Fruit fly (Drosophila melanogaster): Measurements from ENCODE around the gene CG14506.

CG14506 gene

DNA sequence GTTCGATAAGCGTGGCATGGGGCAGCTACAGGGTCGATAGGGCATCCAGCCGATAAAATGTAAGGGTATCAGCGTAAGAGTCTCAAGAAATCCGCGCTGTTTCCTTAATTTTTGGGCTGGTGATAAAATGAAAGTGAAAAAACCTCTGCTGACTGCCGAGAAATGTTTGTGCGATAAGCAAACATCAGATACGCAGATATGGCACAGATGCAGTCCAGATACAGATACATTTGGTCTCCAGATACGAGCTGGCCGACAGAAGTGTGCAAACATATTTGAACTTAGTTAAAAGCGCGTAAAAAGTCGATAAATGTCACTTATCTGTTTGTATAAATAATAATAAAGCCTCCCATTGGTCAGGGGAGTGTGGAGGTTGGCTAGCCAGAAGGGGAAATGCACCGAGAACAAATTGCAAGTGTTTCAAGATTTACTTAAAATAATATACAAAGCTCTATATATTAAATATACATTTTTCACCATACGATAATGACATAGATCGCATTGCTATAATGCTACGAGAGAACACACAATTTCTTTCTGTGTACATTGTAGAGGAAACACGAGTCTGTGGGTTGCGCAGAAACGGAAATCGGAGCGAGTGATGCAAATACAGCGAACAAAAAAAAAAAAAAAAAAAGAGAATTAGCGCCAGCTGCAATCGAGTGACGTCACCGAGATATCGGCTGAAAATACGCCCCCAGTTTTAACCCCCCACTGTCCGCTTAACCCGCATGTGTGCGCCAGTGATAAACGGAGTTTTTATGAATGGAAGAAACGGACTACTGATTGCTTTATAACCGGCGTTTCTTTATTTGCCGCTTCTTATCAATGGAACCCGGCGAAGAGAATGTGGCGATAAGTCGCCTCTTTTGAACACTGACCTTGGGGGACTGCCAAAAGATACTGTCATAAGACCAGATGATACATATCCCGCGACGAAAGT is 6.1 kb downstream of the CG14506 start:
- TF ChIP-seq CG17801 (GFP tag; optimal IDR thresholded peaks at IDR 0.05; ENCODE audit: partially characterized antibody): no peak

DNA sequence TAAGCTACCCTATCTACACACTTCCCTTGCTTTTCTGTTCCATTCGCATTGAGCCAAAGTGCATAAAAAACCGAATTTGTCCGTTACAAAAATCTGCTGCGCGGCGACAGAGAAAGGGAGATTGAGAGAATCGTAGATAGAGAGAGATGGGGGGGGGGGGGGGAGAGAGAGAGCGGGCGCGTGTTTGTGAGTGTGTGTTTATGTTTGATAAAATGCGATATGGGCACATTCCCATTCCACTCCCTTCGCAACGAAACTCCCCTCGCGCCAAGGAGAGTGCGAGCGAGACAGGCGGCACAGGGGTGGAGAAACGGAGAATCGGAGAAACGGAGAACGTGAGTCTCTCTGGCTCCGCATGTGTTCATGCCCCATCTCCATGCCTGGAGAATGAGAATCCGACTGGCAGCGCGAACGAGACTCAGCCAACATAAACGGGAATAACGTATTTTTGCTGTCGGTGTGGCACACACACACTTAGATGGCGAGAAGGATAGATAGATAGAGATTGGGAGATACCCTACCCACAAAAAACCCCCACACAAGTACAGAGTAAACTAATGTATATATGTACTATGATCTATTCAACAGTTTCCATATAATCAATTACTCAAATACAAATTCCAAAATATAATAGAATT is 9.5 kb downstream of the CG14506 start:
- TF ChIP-seq CG17801 (GFP tag; optimal IDR thresholded peaks at IDR 0.05; ENCODE audit: partially characterized antibody): no peak

DNA sequence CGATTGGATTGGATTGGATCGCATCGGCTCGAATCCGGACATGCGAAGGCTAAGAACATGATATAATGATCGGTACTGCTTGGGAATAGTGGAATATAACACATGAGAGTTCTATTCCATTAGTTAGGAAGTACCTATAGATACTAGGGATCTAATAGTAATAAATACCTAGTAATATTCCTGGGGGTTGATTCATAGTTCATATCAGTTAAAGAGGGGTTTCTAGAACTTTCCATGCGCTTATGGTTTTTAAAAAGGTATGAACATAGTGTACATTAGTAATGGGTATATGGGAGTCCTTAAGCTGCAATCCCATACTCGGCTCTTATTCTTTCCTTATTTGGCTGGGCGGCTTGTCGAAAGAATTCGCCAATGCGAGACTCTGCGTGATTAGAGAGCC is 12.7 kb downstream of the CG14506 start:
- TF ChIP-seq CG17801 (GFP tag; optimal IDR thresholded peaks at IDR 0.05; ENCODE audit: partially characterized antibody): no peak

DNA sequence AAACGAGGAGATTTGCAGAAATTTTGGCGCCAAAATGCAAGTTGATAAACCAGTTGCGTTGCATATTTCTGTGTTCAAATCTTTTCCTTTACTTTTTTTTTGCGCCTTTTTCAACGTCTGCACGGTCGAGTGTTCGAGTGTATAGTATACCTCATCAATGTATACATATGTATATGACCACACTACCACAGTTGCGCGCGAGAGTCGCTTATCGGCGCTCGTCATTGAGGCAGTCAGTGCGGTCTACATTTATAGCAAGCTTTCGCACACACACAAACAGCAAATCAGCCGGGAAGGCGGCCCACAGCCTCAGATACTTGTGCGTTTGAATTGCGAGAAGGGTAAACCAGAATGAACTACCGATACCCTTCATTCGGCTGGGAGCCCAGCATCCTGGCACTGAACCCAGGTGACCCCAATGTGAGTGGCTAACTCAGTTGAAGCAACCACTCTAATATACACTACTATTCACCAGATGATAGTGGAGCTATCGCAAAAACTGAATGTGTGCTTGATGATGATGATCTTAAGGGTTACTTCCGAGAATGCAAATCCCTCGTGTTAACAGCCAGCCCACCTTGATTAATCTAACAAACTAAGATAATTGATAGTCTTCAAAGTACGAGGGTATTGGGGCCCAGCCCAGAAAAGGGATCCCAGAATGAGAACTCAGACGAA is 13.9 kb downstream of the CG14506 start:
- no peak for TF ChIP-seq CG17801 (GFP tag; optimal IDR thresholded peaks at IDR 0.05; ENCODE audit: partially characterized antibody)

DNA sequence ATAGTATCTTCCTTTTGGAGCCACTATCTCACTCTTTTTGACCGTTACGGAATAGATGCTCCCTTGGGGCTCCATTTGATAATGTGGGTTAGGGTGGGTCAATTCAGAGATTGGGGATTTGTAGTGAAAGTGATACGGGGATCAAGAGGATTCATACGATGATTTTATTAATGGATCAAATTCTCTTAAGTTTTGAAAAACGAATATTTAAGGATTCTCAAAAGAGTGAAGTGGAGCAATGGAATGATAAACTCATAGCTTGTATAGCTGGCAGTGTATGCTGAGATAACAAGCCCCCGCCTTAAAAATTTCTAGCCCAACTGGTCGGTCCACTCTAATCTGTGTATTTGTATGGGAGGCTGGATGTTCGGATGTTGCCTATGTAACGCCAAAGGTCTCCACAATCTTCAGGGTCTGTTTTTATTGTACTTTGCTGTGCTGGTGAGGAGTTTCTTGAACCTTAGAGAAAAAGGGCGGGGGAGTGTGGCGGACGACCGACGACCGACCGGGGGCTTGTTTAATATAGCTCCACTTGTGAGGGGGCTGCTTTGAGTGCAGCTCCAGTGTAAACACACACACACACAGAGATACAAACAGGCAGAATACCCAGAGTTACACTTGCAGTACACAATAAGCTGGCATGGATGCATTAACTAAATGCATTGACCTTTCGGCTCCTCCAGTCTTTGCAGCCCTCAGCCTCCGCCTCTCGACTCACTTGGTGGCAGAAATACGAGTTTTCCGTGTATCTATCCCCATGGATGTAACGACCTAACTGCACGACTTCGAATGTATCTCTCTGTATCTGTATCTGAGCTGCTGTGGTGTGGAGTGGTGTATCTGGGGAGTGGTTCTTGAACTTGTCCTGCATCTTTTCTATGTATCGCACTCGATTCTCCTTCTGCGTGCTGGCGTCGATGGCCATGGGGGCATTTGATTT is 16.1 kb downstream of the CG14506 start:
- TF ChIP-seq CG17801 (GFP tag; optimal IDR thresholded peaks at IDR 0.05; ENCODE audit: partially characterized antibody): no peak

DNA sequence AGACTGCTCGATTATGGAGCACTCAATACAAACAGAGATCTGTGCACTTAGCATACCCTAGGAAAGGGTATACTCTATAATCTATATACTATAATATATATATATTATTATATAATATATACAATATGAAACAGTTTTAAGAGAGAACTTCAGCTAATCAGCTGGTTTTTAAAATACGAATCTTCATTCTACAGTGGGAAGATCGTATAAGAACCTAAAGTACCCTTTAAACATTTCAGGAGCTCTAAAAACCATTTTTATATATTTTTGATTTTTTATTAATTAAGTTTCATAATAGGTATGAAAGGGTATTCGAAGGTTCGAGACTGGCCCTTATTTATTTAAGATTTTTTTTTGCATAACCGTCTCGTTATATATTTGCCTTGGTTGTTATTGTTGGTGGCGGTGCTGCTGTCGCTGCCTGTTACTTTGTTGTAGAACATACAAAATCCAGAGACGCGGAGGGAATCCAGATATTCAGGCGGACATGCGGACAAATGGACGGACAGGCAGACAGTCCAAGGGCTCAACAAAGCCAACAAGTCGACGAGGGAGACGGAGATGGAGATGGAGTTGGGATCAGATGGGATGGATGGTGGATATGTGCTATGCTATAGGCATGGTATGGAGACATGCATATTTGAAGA is 17.3 kb downstream of the CG14506 start:
- TF ChIP-seq CG17801 (GFP tag; optimal IDR thresholded peaks at IDR 0.05; ENCODE audit: partially characterized antibody): no peak

DNA sequence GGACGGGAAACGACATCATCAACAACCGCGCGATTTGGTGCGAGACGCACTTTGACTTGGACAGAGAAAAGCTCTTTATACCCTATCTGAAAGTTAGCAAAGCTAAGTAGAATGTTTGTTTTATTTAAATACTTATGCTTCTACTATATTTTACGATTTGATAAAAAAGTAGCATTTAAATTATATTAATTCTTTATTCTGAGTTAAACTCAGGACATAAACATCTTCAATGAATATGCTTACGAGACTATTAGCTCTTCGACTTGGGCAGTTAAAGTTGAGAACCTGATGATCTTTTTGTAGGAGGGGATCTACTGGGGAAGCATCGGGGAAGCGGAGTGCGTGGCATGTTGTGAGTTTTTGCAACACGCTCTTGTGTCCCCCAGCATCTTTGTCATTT is 19.2 kb downstream of the CG14506 start:
- TF ChIP-seq CG17801 (GFP tag; optimal IDR thresholded peaks at IDR 0.05; ENCODE audit: partially characterized antibody): no peak

DNA sequence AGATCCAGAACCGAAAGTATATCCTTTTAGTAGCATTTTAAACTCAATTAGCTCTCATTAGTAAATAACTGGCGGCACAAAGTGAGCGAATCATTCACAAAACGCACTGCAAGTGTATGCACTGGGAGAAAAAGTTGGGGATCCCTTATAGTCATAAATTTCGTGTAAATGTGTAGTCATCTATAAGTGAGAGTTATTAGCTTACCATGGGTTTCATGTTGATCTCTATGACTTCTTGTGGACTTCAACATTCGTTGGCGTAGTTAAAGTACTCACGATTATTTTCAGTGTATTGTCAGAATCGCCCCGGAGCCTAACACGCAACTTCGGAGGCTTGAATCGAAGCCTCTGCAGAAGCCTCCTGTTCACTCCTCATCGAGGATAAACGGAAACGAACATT is 20.0 kb downstream of the CG14506 start:
- no peak for TF ChIP-seq CG17801 (GFP tag; optimal IDR thresholded peaks at IDR 0.05; ENCODE audit: partially characterized antibody)

DNA sequence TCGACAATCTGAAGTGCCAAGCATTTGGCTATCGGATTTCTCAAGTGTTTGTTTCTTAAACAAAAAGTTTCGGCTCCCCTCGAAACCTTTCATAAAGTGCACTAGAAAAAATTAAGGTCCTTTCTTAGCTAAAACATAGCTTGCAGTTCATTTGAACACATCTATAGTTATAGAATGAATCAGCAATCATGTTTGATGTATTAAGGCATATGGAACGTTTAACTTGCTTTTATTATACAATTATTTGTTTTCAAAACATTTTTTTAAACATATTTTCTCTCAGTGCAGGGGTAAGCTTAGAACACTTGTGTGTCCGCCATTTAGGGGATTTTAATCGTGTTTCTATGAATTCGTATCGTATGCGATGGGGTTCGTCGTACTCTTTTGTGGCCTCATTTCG is 22.4 kb downstream of the CG14506 start:
- no peak for TF ChIP-seq CG17801 (GFP tag; optimal IDR thresholded peaks at IDR 0.05; ENCODE audit: partially characterized antibody)

DNA sequence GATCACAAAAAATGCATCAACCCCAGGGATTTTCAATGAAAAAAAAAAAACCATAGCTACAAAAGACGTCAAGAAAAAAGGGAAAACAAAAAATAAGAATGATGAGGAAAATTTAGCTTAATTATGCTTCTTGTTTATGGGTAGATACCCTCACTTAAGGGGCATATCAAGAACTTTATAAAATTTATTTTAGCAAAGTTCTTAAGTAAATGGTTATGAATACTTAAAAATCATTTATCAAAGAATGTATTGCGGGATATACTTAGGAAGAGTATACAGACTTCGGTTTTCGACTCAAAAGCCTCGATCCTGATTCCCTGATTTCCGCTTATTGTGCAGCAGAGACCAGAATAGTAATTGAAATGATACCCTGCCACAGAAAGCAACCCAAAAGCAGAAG is 24.0 kb downstream of the CG14506 start:
- TF ChIP-seq CG17801 (GFP tag; optimal IDR thresholded peaks at IDR 0.05; ENCODE audit: partially characterized antibody): no peak

DNA sequence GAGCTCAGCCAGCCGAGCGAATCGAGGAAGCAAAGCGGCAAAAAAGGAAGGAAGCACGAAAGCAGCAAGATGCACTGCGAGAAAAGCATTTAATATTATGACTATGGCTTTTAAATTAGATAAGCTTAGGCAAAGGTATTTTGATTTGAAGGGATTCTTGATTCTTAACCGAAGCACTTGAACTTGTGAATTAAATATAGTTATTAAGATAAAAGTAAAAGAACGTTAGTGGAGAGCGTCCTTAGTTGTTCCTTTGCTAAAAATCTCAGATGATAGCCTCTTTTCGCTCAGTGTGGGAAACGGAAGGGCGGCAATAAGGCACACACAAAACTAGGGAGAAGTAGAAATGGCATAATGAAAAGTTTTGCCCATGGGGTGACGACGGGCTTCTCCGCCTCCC is 27.8 kb downstream of the CG14506 start:
- no peak for TF ChIP-seq CG17801 (GFP tag; optimal IDR thresholded peaks at IDR 0.05; ENCODE audit: partially characterized antibody)

DNA sequence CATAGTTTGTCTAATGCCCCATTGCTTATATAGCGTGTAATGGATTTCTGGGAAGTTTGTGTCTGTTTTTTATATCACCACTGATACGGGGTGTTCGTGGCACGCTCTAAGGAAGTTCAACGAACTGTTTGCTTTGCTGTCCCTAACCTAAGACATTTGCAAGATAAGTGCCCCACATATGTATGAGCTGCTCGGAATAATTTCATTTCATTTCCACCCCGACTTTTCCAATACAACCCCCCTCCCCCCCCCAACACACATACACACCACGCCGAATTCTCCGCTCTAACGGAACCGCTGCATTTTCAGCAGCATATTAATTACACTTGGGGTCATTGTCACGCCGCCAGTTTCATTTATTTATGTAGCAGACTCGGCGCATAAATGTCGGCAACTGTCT is 28.9 kb downstream of the CG14506 start:
- no peak for TF ChIP-seq CG17801 (GFP tag; optimal IDR thresholded peaks at IDR 0.05; ENCODE audit: partially characterized antibody)

DNA sequence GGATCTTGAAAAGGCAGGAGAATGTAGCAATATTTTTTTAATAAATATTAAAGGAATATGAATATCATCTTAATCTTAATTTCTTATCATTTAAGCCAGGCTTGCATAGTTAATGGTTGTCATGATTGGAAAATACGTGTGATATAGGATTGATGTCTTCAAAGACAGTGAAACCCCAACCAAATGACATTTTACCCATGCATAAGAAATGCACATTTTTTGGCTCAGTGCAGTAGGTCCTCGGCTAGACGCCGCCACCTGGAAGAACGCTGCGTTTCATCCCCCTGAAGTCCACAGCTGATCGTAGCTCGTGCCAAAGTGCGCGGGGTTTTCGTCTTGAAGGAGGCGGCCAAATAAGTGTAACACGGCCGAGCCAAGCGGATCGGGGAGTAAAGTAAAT is 30.4 kb downstream of the CG14506 start:
- no peak for TF ChIP-seq CG17801 (GFP tag; optimal IDR thresholded peaks at IDR 0.05; ENCODE audit: partially characterized antibody)

DNA sequence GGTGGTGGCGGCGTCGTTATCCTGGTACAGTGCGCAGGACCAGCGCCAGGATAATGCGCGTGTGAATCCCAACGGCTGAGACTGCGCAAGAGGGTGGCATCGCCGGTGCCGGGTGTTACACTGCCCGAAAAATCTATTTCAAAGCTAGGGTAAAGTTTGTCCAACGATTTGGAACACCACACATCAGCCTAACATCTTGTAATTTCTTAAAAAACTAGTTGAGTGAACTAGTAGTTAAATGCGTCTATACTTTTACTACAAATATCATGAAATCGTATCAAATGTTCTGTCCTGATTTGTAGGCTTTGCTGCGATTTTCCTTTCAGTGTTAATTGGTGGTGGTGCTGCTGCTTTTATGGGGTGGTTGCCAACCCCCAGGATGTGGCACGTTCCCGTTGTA is 31.9 kb downstream of the CG14506 start:
- TF ChIP-seq CG17801 (GFP tag; optimal IDR thresholded peaks at IDR 0.05; ENCODE audit: partially characterized antibody): no peak

Measured in ovary, adult (tissue).